Fruit fly (Drosophila melanogaster): ENCODE results near the gene CG15385.
A peak's percentile ranks its signal among the peaks of the same experiment; 100 is the strongest.

DNA sequence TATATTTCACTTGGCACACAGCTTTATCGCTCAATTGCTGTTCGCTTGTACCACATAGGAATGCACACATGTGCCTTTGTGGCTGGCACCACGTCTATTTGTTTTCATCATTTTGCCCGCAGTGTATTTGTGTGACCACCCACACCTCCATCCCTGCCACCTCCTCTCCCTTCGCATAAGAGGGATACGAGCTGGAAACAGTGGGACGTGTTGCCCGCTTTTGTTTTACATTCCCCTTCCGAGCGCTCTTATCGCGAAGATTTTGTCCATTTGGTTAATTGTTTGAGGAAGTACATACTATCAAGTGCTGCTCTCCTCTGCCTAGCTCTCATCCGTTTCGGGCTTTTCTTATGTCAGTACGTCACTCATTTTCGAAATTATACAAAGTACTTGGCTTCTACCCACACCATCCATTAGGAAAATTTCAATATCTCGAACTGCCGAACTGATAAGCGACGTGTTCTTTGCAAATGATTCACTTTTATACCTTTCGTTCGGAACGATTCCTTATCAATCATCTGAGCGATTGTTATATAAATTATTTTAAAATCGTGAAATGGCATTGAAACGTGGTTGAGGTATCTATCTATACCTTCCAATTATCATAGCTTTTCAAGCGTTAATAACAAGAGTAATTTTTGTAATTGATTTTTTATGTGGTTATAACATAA lies 15.9 kb upstream of the CG15385 start:
- TF ChIP-seq CG13204 (GFP tag; optimal IDR thresholded peaks at IDR 0.05) (no peak), CG8301 (tag; optimal IDR thresholded peaks at IDR 0.05) (no peak), fd96Ca (GFP tag; IDR thresholded peaks at IDR 0.05) (0 out of 3 replicates have a peak, but pooled peaks have one; percentile 33), CG17806 (tag; optimal IDR thresholded peaks at IDR 0.05) (no peak), EcR (GFP tag; optimal IDR thresholded peaks at IDR 0.05) (no peak), Pif1A (GFP tag; optimal IDR thresholded peaks at IDR 0.05) (no peak), CG10348 (GFP tag; IDR thresholded peaks at IDR 0.05) (no peak), D1 (tag; optimal IDR thresholded peaks at IDR 0.05) (no peak), CG8159 (tag; optimal IDR thresholded peaks at IDR 0.05) (no peak)
